Worm (Caenorhabditis elegans) whole organism, late embryonic: ENCODE measurements around the gene frpr-18.

Experiments used
- C08G9.2 ChIP-seq: sonication (generic microtip); optimal IDR thresholded peaks from 2 replicates; lab custom pipeline; 2016; ENCODE audit warnings: mild to moderate bottlenecking, missing genetic modification characterization, moderate library complexity, missing compliant biosample characterization
- C38D4.7 ChIP-seq: fragments of 200-800 bp; sonication (Bioruptor generic); optimal IDR thresholded peaks from 2 replicates; lab custom pipeline; 2018; ENCODE audit warnings: mild to moderate bottlenecking, missing genetic modification characterization, moderate library complexity, missing compliant biosample characterization
- F13H6.1 ChIP-seq: sonication (generic microtip); optimal IDR thresholded peaks from 2 replicates; lab custom pipeline; 2016; ENCODE audit warnings: missing genetic modification characterization, missing compliant biosample characterization
- K09A11.1 ChIP-seq: sonication (generic microtip); optimal IDR thresholded peaks from 2 replicates; lab custom pipeline; 2017; ENCODE audit warnings: antibody characterized with exemption, mild to moderate bottlenecking, missing genetic modification characterization, missing compliant biosample characterization; ENCODE audit not compliant: insufficient read depth
- T23F11.4 ChIP-seq: fragments of 200-800 bp; sonication (Bioruptor generic); optimal IDR thresholded peaks from 2 replicates; lab custom pipeline; 2018; ENCODE audit warnings: mild to moderate bottlenecking, missing genetic modification characterization, missing compliant biosample characterization
- Y22D7AL.16 ChIP-seq: sonication (generic microtip); optimal IDR thresholded peaks from 2 replicates; lab custom pipeline; 2016; ENCODE audit warnings: missing genetic modification characterization, missing compliant biosample characterization
- ahr-1 ChIP-seq: sonication (generic microtip); optimal IDR thresholded peaks from 2 replicates; lab custom pipeline; 2016; ENCODE audit warnings: missing genetic modification characterization, missing compliant biosample characterization
- ama-1 ChIP-seq: fragments of 150-350 bp; optimal IDR thresholded peaks from 2 replicates; lab custom pipeline; 2014
- ceh-14 ChIP-seq: sonication (generic microtip); optimal IDR thresholded peaks from 2 replicates; lab custom pipeline; 2016; ENCODE audit warnings: missing genotype, missing genetic modification characterization, missing compliant biosample characterization
- ceh-18 ChIP-seq: sonication (generic microtip); optimal IDR thresholded peaks from 2 replicates; lab custom pipeline; 2016; ENCODE audit warnings: missing genetic modification characterization, missing compliant biosample characterization
- ceh-19 ChIP-seq: fragments of 200-800 bp; sonication (Bioruptor generic); optimal IDR thresholded peaks from 2 replicates; lab custom pipeline; 2018; ENCODE audit warnings: mild to moderate bottlenecking, missing genetic modification characterization, missing compliant biosample characterization
- ceh-2 ChIP-seq: sonication (generic microtip); optimal IDR thresholded peaks from 2 replicates; lab custom pipeline; 2016; ENCODE audit warnings: missing genotype, missing genetic modification characterization, missing compliant biosample characterization
- ceh-22 ChIP-seq: sonication (generic microtip); optimal IDR thresholded peaks from 2 replicates; lab custom pipeline; 2017; ENCODE audit warnings: missing biosample characterization, missing genetic modification characterization
- ceh-24 ChIP-seq: sonication (generic microtip); optimal IDR thresholded peaks from 2 replicates; lab custom pipeline; 2016; ENCODE audit warnings: mild to moderate bottlenecking, missing genetic modification characterization, missing compliant biosample characterization
- ceh-30 ChIP-seq: fragments of 150-350 bp; optimal IDR thresholded peaks from 2 replicates; lab custom pipeline; 2014; ENCODE audit warnings: missing biosample characterization, missing genetic modification characterization
- ceh-31 ChIP-seq: sonication (generic microtip); optimal IDR thresholded peaks from 2 replicates; lab custom pipeline; 2016; ENCODE audit warnings: missing genetic modification characterization, missing compliant biosample characterization
- ceh-34 ChIP-seq: sonication (generic microtip); optimal IDR thresholded peaks from 2 replicates; lab custom pipeline; 2016; ENCODE audit warnings: mild to moderate bottlenecking, missing genetic modification characterization, missing compliant biosample characterization
- ceh-45 ChIP-seq: fragments of 200-800 bp; sonication (Bioruptor generic); IDR thresholded peaks from 2 replicates; pipeline ENCODE4 v1.3.6; 2022; ENCODE audit warnings: missing genetic modification reagents, missing genetic modification characterization, missing compliant biosample characterization
- ceh-48 ChIP-seq: sonication (generic microtip); optimal IDR thresholded peaks from 2 replicates; lab custom pipeline; 2016; ENCODE audit warnings: missing genetic modification characterization, inconsistent platforms, missing compliant biosample characterization
- ceh-9 ChIP-seq: sonication (generic microtip); optimal IDR thresholded peaks from 2 replicates; lab custom pipeline; 2016; ENCODE audit warnings: mild to moderate bottlenecking, missing genetic modification characterization, inconsistent platforms, missing compliant biosample characterization
- che-1 ChIP-seq: sonication (generic microtip); optimal IDR thresholded peaks from 2 replicates; lab custom pipeline; 2016; ENCODE audit warnings: mild to moderate bottlenecking, missing genetic modification characterization, missing compliant biosample characterization
- dmd-4 ChIP-seq: sonication (generic microtip); optimal IDR thresholded peaks from 2 replicates; lab custom pipeline; 2016; ENCODE audit warnings: borderline replicate concordance, missing genetic modification characterization, missing compliant biosample characterization
- dve-1 ChIP-seq: sonication (generic microtip); optimal IDR thresholded peaks from 2 replicates; lab custom pipeline; 2017; ENCODE audit warnings: antibody characterized with exemption, mild to moderate bottlenecking, missing genetic modification characterization, missing compliant biosample characterization
- elt-2 ChIP-seq: sonication (generic microtip); optimal IDR thresholded peaks from 2 replicates; lab custom pipeline; 2016; ENCODE audit warnings: missing genetic modification reagents, missing genetic modification characterization, missing compliant biosample characterization
- elt-4 ChIP-seq: sonication (generic microtip); optimal IDR thresholded peaks from 2 replicates; lab custom pipeline; 2016; ENCODE audit warnings: missing genetic modification characterization, missing compliant biosample characterization
- eyg-1 ChIP-seq: sonication (generic microtip); optimal IDR thresholded peaks from 2 replicates; lab custom pipeline; 2016; ENCODE audit warnings: missing genotype, missing genetic modification characterization, missing compliant biosample characterization
- fax-1 ChIP-seq: sonication (generic microtip); optimal IDR thresholded peaks from 2 replicates; lab custom pipeline; 2016; ENCODE audit warnings: missing genotype, missing genetic modification characterization, missing compliant biosample characterization
- fkh-6 ChIP-seq: sonication (generic microtip); optimal IDR thresholded peaks from 2 replicates; lab custom pipeline; 2016; ENCODE audit warnings: missing genetic modification characterization, missing compliant biosample characterization
- hlh-15 ChIP-seq: sonication (generic microtip); optimal IDR thresholded peaks from 2 replicates; lab custom pipeline; 2016; ENCODE audit warnings: missing genetic modification characterization, missing compliant biosample characterization
- hlh-30 ChIP-seq: sonication (generic microtip); optimal IDR thresholded peaks from 2 replicates; lab custom pipeline; 2017; ENCODE audit warnings: antibody characterized with exemption, missing genetic modification characterization, missing compliant biosample characterization; ENCODE audit not compliant: insufficient read depth
- hlh-6 ChIP-seq: sonication (generic microtip); optimal IDR thresholded peaks from 2 replicates; lab custom pipeline; 2016; ENCODE audit warnings: missing genotype, missing genetic modification characterization, missing compliant biosample characterization
- hlh-8 ChIP-seq: sonication (generic microtip); optimal IDR thresholded peaks from 2 replicates; lab custom pipeline; 2016; ENCODE audit warnings: missing genotype, missing genetic modification characterization, missing compliant biosample characterization
- lin-11 ChIP-seq: fragments of 200-800 bp; sonication (Bioruptor generic); optimal IDR thresholded peaks from 2 replicates; lab custom pipeline; 2018; ENCODE audit warnings: mild to moderate bottlenecking, missing genetic modification characterization, missing compliant biosample characterization
- madf-2 ChIP-seq: sonication (generic microtip); optimal IDR thresholded peaks from 2 replicates; lab custom pipeline; 2017; ENCODE audit warnings: missing genetic modification characterization, missing compliant biosample characterization
- mec-3 ChIP-seq: sonication (generic microtip); optimal IDR thresholded peaks from 2 replicates; lab custom pipeline; 2016; ENCODE audit warnings: borderline replicate concordance, missing genetic modification characterization, missing compliant biosample characterization
- nfya-1 ChIP-seq: sonication (generic microtip); optimal IDR thresholded peaks from 2 replicates; lab custom pipeline; 2017; ENCODE audit warnings: missing genetic modification characterization, mild to moderate bottlenecking, missing compliant biosample characterization, antibody characterized with exemption, moderate library complexity
- nhr-11 ChIP-seq: fragments of 150-350 bp; optimal IDR thresholded peaks from 2 replicates; lab custom pipeline; 2014; ENCODE audit warnings: missing biosample characterization, missing genetic modification characterization
- npax-4 ChIP-seq: sonication (generic microtip); optimal IDR thresholded peaks from 2 replicates; lab custom pipeline; 2016; ENCODE audit warnings: missing genetic modification characterization, missing compliant biosample characterization
- odd-2 ChIP-seq: sonication (generic microtip); optimal IDR thresholded peaks from 2 replicates; lab custom pipeline; 2017; ENCODE audit warnings: antibody characterized with exemption, mild to moderate bottlenecking, missing genetic modification characterization, missing compliant biosample characterization
- pat-9 ChIP-seq: fragments of 200-800 bp; sonication (Bioruptor generic); optimal IDR thresholded peaks from 2 replicates; lab custom pipeline; 2018; ENCODE audit warnings: mild to moderate bottlenecking, missing genetic modification characterization, moderate library complexity, missing compliant biosample characterization
- pax-1 ChIP-seq: fragments of 150-350 bp; optimal IDR thresholded peaks from 2 replicates; lab custom pipeline; 2014; ENCODE audit warnings: missing biosample characterization, missing genetic modification characterization
- pha-2 ChIP-seq: sonication (generic microtip); optimal IDR thresholded peaks from 2 replicates; lab custom pipeline; 2017; ENCODE audit warnings: mild to moderate bottlenecking, missing genetic modification characterization, missing compliant biosample characterization
- pqm-1 ChIP-seq: sonication (generic microtip); optimal IDR thresholded peaks from 2 replicates; lab custom pipeline; 2016; ENCODE audit warnings: missing genetic modification characterization, missing compliant biosample characterization
- rnt-1 ChIP-seq: sonication (generic microtip); optimal IDR thresholded peaks from 2 replicates; lab custom pipeline; 2016; ENCODE audit warnings: missing genetic modification characterization, missing compliant biosample characterization
- sdc-2 ChIP-seq: sonication (generic microtip); optimal IDR thresholded peaks from 2 replicates; lab custom pipeline; 2016; ENCODE audit warnings: missing genotype, missing genetic modification characterization, missing compliant biosample characterization
- sox-2 ChIP-seq: fragments of 200-800 bp; sonication (Bioruptor generic); IDR thresholded peaks from 2 replicates; pipeline ENCODE4 v1.3.6; 2022; ENCODE audit warnings: missing genetic modification reagents, missing genetic modification characterization, missing compliant biosample characterization
- sox-4 ChIP-seq: sonication (generic microtip); optimal IDR thresholded peaks from 2 replicates; lab custom pipeline; 2017; ENCODE audit warnings: mild to moderate bottlenecking, missing genetic modification characterization, inconsistent platforms, missing compliant biosample characterization
- syd-9 ChIP-seq: sonication (generic microtip); optimal IDR thresholded peaks from 2 replicates; lab custom pipeline; 2016; ENCODE audit warnings: mild to moderate bottlenecking, missing genetic modification characterization, moderate library complexity, missing compliant biosample characterization
- unc-42 ChIP-seq: sonication (generic microtip); optimal IDR thresholded peaks from 2 replicates; lab custom pipeline; 2016; ENCODE audit warnings: missing genotype, missing genetic modification characterization, missing compliant biosample characterization
- unc-55 ChIP-seq: sonication (generic microtip); optimal IDR thresholded peaks from 2 replicates; lab custom pipeline; 2017; ENCODE audit warnings: missing biosample characterization, missing genetic modification reagents, missing genetic modification characterization
- zip-5 ChIP-seq: sonication (generic microtip); optimal IDR thresholded peaks from 2 replicates; lab custom pipeline; 2016; ENCODE audit warnings: missing genetic modification characterization, missing compliant biosample characterization

Gene frpr-18

ce11 chrV:6888828-6889227 is 18.7 kb downstream of the frpr-18 start (continued):
- TF ChIP-seq T23F11.4, result peak; percentile 62
- peak; percentile 84 for TF ChIP-seq hlh-6 (tag; lab: Kevin White, UChicago)
- peak; percentile 58 for TF ChIP-seq hlh-8 (tag; lab: Kevin White, UChicago)
- no peak for TF ChIP-seq K09A11.1 (tag; lab: Kevin White, UChicago)
- peak; percentile 71 for TF ChIP-seq F13H6.1 (tag; lab: Kevin White, UChicago)
- TF ChIP-seq ceh-18 (tag; lab: Kevin White, UChicago), result peak; percentile 74
- TF ChIP-seq eyg-1 (tag; lab: Kevin White, UChicago), result peak; percentile 56
- no peak for TF ChIP-seq hlh-30 (tag; lab: Kevin White, UChicago)
- peak; percentile 58; the same call in 1 of the 2 replicates for TF ChIP-seq ceh-45 (GFP tag; lab: Robert Waterston, UW)
- TF ChIP-seq mec-3 (tag; lab: Kevin White, UChicago), result no peak
- peak; percentile 90 for TF ChIP-seq pqm-1 (tag; lab: Kevin White, UChicago)
- peak; percentile 71 for TF ChIP-seq lin-11 (tag; lab: Kevin White, UChicago)
- peak; percentile 37 for TF ChIP-seq hlh-15 (tag; lab: Kevin White, UChicago)
- TF ChIP-seq ceh-19, result peak; percentile 78
- peak; percentile 49 for TF ChIP-seq ceh-31
- TF ChIP-seq pax-1, result no peak
- peak; percentile 70 for TF ChIP-seq Y22D7AL.16 (tag; lab: Kevin White, UChicago)
- TF ChIP-seq sox-4 (tag; lab: Kevin White, UChicago), result peak; percentile 82
- TF ChIP-seq zip-5 (tag; lab: Kevin White, UChicago), result peak; percentile 52
- no peak for TF ChIP-seq elt-4 (tag; lab: Kevin White, UChicago)
- TF ChIP-seq ceh-2, result peak; percentile 11
- TF ChIP-seq nfya-1 (tag; lab: Kevin White, UChicago), result peak; percentile 49
- TF ChIP-seq pat-9, result peak; percentile 70
- no peak for TF ChIP-seq ceh-30
- peak; percentile 70 for TF ChIP-seq pha-2 (tag; lab: Kevin White, UChicago)
- peak; percentile 46 for TF ChIP-seq rnt-1 (tag; lab: Kevin White, UChicago)
- peak; percentile 47; the same call in 1 of the 2 replicates for TF ChIP-seq sox-2 (GFP tag; lab: Robert Waterston, UW)
- peak; percentile 64 for TF ChIP-seq fax-1 (tag; lab: Kevin White, UChicago)
- peak; percentile 82 for TF ChIP-seq fkh-6 (tag; lab: Kevin White, UChicago)
- TF ChIP-seq unc-42 (tag; lab: Kevin White, UChicago), result peak; percentile 56
- TF ChIP-seq nhr-11 (tag; lab: Kevin White, UChicago), result no peak
- peak; percentile 49 for TF ChIP-seq sdc-2 (tag; lab: Kevin White, UChicago)
- no peak for TF ChIP-seq unc-55
- TF ChIP-seq npax-4 (tag; lab: Kevin White, UChicago), result peak; percentile 69
- TF ChIP-seq dmd-4, result no peak
- peak; percentile 73 for TF ChIP-seq ceh-14 (tag; lab: Kevin White, UChicago)
- no peak for TF ChIP-seq ceh-9 (tag; lab: Kevin White, UChicago)
- TF ChIP-seq C08G9.2 (tag; lab: Kevin White, UChicago), result peak; percentile 65

- TF ChIP-seq ceh-22 (tag; lab: Kevin White, UChicago), result no peak
- TF ChIP-seq madf-2 (tag; lab: Kevin White, UChicago), result no peak
- no peak for TF ChIP-seq C38D4.7
- TF ChIP-seq ceh-48 (tag; lab: Kevin White, UChicago), result peak; percentile 59
- no peak for TF ChIP-seq ceh-2
- TF ChIP-seq C08G9.2 (tag; lab: Kevin White, UChicago), result no peak
- TF ChIP-seq ceh-31, result peak; percentile 5
- no peak for TF ChIP-seq ahr-1 (tag; lab: Kevin White, UChicago)
- no peak for TF ChIP-seq hlh-15 (tag; lab: Kevin White, UChicago)
- no peak for TF ChIP-seq elt-4 (tag; lab: Kevin White, UChicago)
- TF ChIP-seq pax-1, result no peak
- peak; percentile 19 for TF ChIP-seq unc-42 (tag; lab: Kevin White, UChicago)
- no peak for TF ChIP-seq elt-2 (tag; lab: Kevin White, UChicago)
- TF ChIP-seq hlh-30 (tag; lab: Kevin White, UChicago), result no peak
- TF ChIP-seq dve-1, result no peak
- peak; percentile 88 for TF ChIP-seq ceh-34 (tag; lab: Kevin White, UChicago)
- TF ChIP-seq ceh-9 (tag; lab: Kevin White, UChicago), result no peak
- no peak for TF ChIP-seq ceh-14 (tag; lab: Kevin White, UChicago)
- no peak for TF ChIP-seq mec-3 (tag; lab: Kevin White, UChicago)
- TF ChIP-seq che-1 (tag; lab: Kevin White, UChicago), result no peak
- TF ChIP-seq ama-1 (lab: Kevin White, UChicago), result no peak
- no peak for TF ChIP-seq odd-2 (tag; lab: Kevin White, UChicago)
- TF ChIP-seq syd-9 (tag; lab: Kevin White, UChicago), result peak; percentile 25
- TF ChIP-seq fkh-6 (tag; lab: Kevin White, UChicago), result no peak
- TF ChIP-seq ceh-24 (tag; lab: Kevin White, UChicago), result no peak
- TF ChIP-seq pat-9, result no peak
- peak; percentile 52 for TF ChIP-seq ceh-19
Observed at ce11 chrV:6893681-6894080, 23.6 kb downstream of the frpr-18 start.
